Fruit fly (Drosophila melanogaster) whole organism, embryonic: ENCODE data around the gene CG13285.

ENCODE experiments used
- ATbp ChIP-seq: fragments of 200-800 bp; sonication (Bioruptor generic); optimal IDR thresholded peaks from 2 replicates; lab custom pipeline; 2017; ENCODE audit warnings: missing biosample characterization, mild to moderate bottlenecking, missing genetic modification characterization, missing genetic modification reagents
- Bdp1 ChIP-seq: fragments of 200-800 bp; sonication (Bioruptor generic); optimal IDR thresholded peaks from 3 replicates; lab custom pipeline; 2016; ENCODE audit warnings: missing biosample characterization, missing genetic modification characterization
- BtbVII ChIP-seq: fragments of 200-800 bp; sonication (Bioruptor generic); optimal IDR thresholded peaks from 3 replicates; lab custom pipeline; 2017; ENCODE audit warnings: missing biosample characterization, mild to moderate bottlenecking, missing genetic modification characterization
- CG10462 ChIP-seq: fragments of 200-800 bp; sonication (Bioruptor generic); optimal IDR thresholded peaks from 2 replicates; lab custom pipeline; 2016; ENCODE audit warnings: missing biosample characterization, missing genetic modification characterization
- CG10565 ChIP-seq: fragments of 200-800 bp; sonication (Bioruptor generic); optimal IDR thresholded peaks from 3 replicates; lab custom pipeline; 2016; ENCODE audit warnings: missing biosample characterization, mild to moderate bottlenecking, missing genetic modification characterization
- CG12155 ChIP-seq: fragments of 200-800 bp; sonication (Bioruptor generic); optimal IDR thresholded peaks from 3 replicates; lab custom pipeline; 2016; ENCODE audit warnings: missing biosample characterization, missing genetic modification characterization
- CG12236 ChIP-seq: fragments of 200-800 bp; sonication (Bioruptor generic); optimal IDR thresholded peaks from 2 replicates; lab custom pipeline; 2016; ENCODE audit warnings: missing biosample characterization, missing genetic modification characterization
- CG12299 ChIP-seq: fragments of 200-800 bp; sonication (Bioruptor generic); optimal IDR thresholded peaks from 2 replicates; lab custom pipeline; 2018; ENCODE audit warnings: missing biosample characterization, mild to moderate bottlenecking, missing genetic modification characterization
- CG13424 ChIP-seq: fragments of 200-800 bp; sonication (Bioruptor generic); optimal IDR thresholded peaks from 2 replicates; lab custom pipeline; 2019; ENCODE audit warnings: missing biosample characterization, mild to moderate bottlenecking, missing genetic modification characterization, moderate library complexity
- CG13775 ChIP-seq: fragments of 200-800 bp; sonication (Bioruptor generic); optimal IDR thresholded peaks from 3 replicates; lab custom pipeline; 2017; ENCODE audit warnings: missing biosample characterization, mild to moderate bottlenecking, missing genetic modification characterization
- CG1603 ChIP-seq: fragments of 200-800 bp; sonication (Bioruptor generic); optimal IDR thresholded peaks from 2 replicates; lab custom pipeline; 2019; ENCODE audit warnings: missing biosample characterization, mild to moderate bottlenecking, missing genetic modification characterization, moderate library complexity
- CG16813 ChIP-seq: fragments of 200-800 bp; sonication (Bioruptor generic); IDR thresholded peaks from 3 replicates; pipeline ENCODE4 v1.3.6; 2022; ENCODE audit warnings: missing biosample characterization, missing genetic modification characterization; ENCODE audit not compliant: partially characterized antibody
- CG17328 ChIP-seq: fragments of 200-800 bp; sonication (Bioruptor generic); IDR thresholded peaks from 2 replicates; pipeline ENCODE4 v1.3.6; 2022; ENCODE audit warnings: missing biosample characterization, missing genetic modification characterization
- CG18262 ChIP-seq: fragments of 200-800 bp; optimal IDR thresholded peaks from 3 replicates; lab custom pipeline; 2019; ENCODE audit warnings: missing biosample characterization, mild to moderate bottlenecking, missing genetic modification characterization, moderate library complexity
- CG2199 ChIP-seq: fragments of 200-800 bp; sonication (Bioruptor generic); IDR thresholded peaks from 3 replicates; pipeline ENCODE4 v1.3.6; 2022; ENCODE audit warnings: missing biosample characterization, missing genetic modification characterization
- CG32532 ChIP-seq: fragments of 200-800 bp; sonication (Bioruptor generic); IDR thresholded peaks from 2 replicates; pipeline ENCODE4 v1.3.6; 2022; ENCODE audit warnings: missing biosample characterization, missing genetic modification characterization
- CG32767 ChIP-seq: fragments of 200-800 bp; sonication (Bioruptor generic); IDR thresholded peaks from 2 replicates; pipeline ENCODE4 v1.3.6; 2022; ENCODE audit warnings: missing biosample characterization, missing genetic modification characterization
- CG33557 ChIP-seq: fragments of 200-800 bp; sonication (Bioruptor generic); optimal IDR thresholded peaks from 2 replicates; lab custom pipeline; 2019; ENCODE audit warnings: missing biosample characterization, mild to moderate bottlenecking, missing genetic modification characterization, moderate library complexity
- CG34224 ChIP-seq: fragments of 200-800 bp; sonication (Bioruptor generic); IDR thresholded peaks from 3 replicates; pipeline ENCODE4 v1.3.6; 2022; ENCODE audit warnings: missing biosample characterization, missing genetic modification characterization; ENCODE audit not compliant: partially characterized antibody
- CG4328 ChIP-seq: fragments of 200-800 bp; sonication (Bioruptor generic); optimal IDR thresholded peaks from 3 replicates; lab custom pipeline; 2017; ENCODE audit warnings: missing biosample characterization, missing genetic modification reagents, missing genetic modification characterization
- CG8089 ChIP-seq: fragments of 200-800 bp; sonication (Bioruptor generic); optimal IDR thresholded peaks from 3 replicates; lab custom pipeline; 2016; ENCODE audit warnings: missing biosample characterization, missing genetic modification characterization
- CG8290 ChIP-seq, 3 experiments: fragments of 200-800 bp; sonication (Bioruptor generic); optimal IDR thresholded peaks; 2 replicates each; lab custom pipeline; 2016 to 2019; ENCODE audit warnings: missing biosample characterization in 3 of 3, missing genetic modification characterization in 3 of 3, mild to moderate bottlenecking in 2 of 3, moderate library complexity in 1 of 3
- D19A ChIP-seq: fragments of 200-800 bp; optimal IDR thresholded peaks from 3 replicates; lab custom pipeline; 2019; ENCODE audit warnings: missing biosample characterization, mild to moderate bottlenecking, missing genetic modification characterization, moderate library complexity
- Dp ChIP-seq: fragments of 200-800 bp; sonication (Bioruptor generic); optimal IDR thresholded peaks from 2 replicates; lab custom pipeline; 2018; ENCODE audit warnings: missing biosample characterization, mild to moderate bottlenecking, missing genetic modification characterization, moderate library complexity
- Eip74EF ChIP-seq, 2 experiments: fragments of 200-800 bp in 1 of 2; fragments of >200 bp in 1 of 2; sonication (Bioruptor generic) in 1 of 2; optimal IDR thresholded peaks; 2 replicates each; lab custom pipeline; 2017 to 2019; ENCODE audit warnings: missing biosample characterization in 2 of 2, missing genetic modification characterization in 2 of 2, mild to moderate bottlenecking in 1 of 2, moderate library complexity in 1 of 2
- H15 ChIP-seq: fragments of 200-800 bp; sonication (Bioruptor generic); IDR thresholded peaks from 3 replicates; pipeline ENCODE4 v1.3.6; 2022; ENCODE audit warnings: missing biosample characterization, missing genetic modification characterization
- HLH4C ChIP-seq: fragments of 200-800 bp; sonication (Bioruptor generic); IDR thresholded peaks from 3 replicates; pipeline ENCODE4 v1.3.6; 2022; ENCODE audit warnings: missing biosample characterization, missing genetic modification characterization; ENCODE audit not compliant: partially characterized antibody
- Oli ChIP-seq: fragments of 200-800 bp; sonication (Bioruptor generic); optimal IDR thresholded peaks from 2 replicates; lab custom pipeline; 2018; ENCODE audit warnings: missing biosample characterization, mild to moderate bottlenecking, missing genetic modification characterization, moderate library complexity
- PHDP ChIP-seq: fragments of 200-800 bp; sonication (Bioruptor generic); optimal IDR thresholded peaks from 3 replicates; lab custom pipeline; 2018; ENCODE audit warnings: missing biosample characterization, mild to moderate bottlenecking, missing genetic modification characterization, moderate library complexity
- Spps ChIP-seq: fragments of 200-800 bp; sonication (Bioruptor generic); optimal IDR thresholded peaks from 2 replicates; lab custom pipeline; 2018; ENCODE audit warnings: missing biosample characterization, mild to moderate bottlenecking, missing genetic modification characterization
- Sry-β ChIP-seq: fragments of 200-800 bp; sonication (Bioruptor generic); optimal IDR thresholded peaks from 2 replicates; lab custom pipeline; 2018; ENCODE audit warnings: missing biosample characterization, mild to moderate bottlenecking, missing genetic modification characterization, moderate library complexity
- amos ChIP-seq: fragments of 200-800 bp; sonication (Bioruptor generic); IDR thresholded peaks from 2 replicates; pipeline ENCODE4 v1.3.6; 2022; ENCODE audit warnings: missing biosample characterization, missing genetic modification characterization; ENCODE audit not compliant: partially characterized antibody
- ato ChIP-seq: fragments of 200-800 bp; sonication (Bioruptor generic); IDR thresholded peaks from 2 replicates; pipeline ENCODE4 v1.3.6; 2022; ENCODE audit warnings: missing biosample characterization, missing genetic modification characterization; ENCODE audit not compliant: partially characterized antibody
- cad ChIP-seq: fragments of >200 bp; optimal IDR thresholded peaks from 2 replicates; lab custom pipeline; 2017; ENCODE audit warnings: missing biosample characterization, missing genetic modification characterization
- cato ChIP-seq: fragments of 200-800 bp; sonication (Bioruptor generic); optimal IDR thresholded peaks from 2 replicates; lab custom pipeline; 2016; ENCODE audit warnings: missing biosample characterization, missing genetic modification characterization, borderline replicate concordance
- dan ChIP-seq: fragments of 200-800 bp; sonication (Bioruptor generic); IDR thresholded peaks from 2 replicates; pipeline ENCODE4 v1.3.6; 2022; ENCODE audit warnings: missing biosample characterization, missing genetic modification characterization
- emc ChIP-seq: fragments of 200-800 bp; sonication (Bioruptor generic); optimal IDR thresholded peaks from 2 replicates; lab custom pipeline; 2016; ENCODE audit warnings: missing biosample characterization, missing genetic modification characterization
- gsb ChIP-seq: fragments of 200-800 bp; sonication (Bioruptor generic); IDR thresholded peaks from 2 replicates; pipeline ENCODE4 v1.3.6; 2022; ENCODE audit warnings: missing biosample characterization, missing genetic modification characterization
- gt ChIP-seq: fragments of 200-800 bp; sonication (Bioruptor generic); IDR thresholded peaks from 2 replicates; pipeline ENCODE4 v1.3.6; 2022; ENCODE audit warnings: missing biosample characterization, missing genetic modification characterization
- insv ChIP-seq, 2 experiments: fragments of 200-800 bp; sonication (Bioruptor generic); optimal IDR thresholded peaks; 3 replicates each; lab custom pipeline; 2016 to 2018; ENCODE audit warnings: missing biosample characterization in 2 of 2, missing genetic modification characterization in 2 of 2
- kni ChIP-seq: fragments of 200-800 bp; sonication (Bioruptor generic); optimal IDR thresholded peaks from 3 replicates; lab custom pipeline; 2017; ENCODE audit warnings: mild to moderate bottlenecking, missing biosample characterization, missing genetic modification reagents, missing genetic modification characterization
- luna ChIP-seq: fragments of 200-800 bp; sonication (Bioruptor generic); optimal IDR thresholded peaks from 2 replicates; lab custom pipeline; 2016; ENCODE audit warnings: missing biosample characterization, missing genetic modification characterization
- mam ChIP-seq: fragments of 200-800 bp; sonication (Bioruptor generic); optimal IDR thresholded peaks from 3 replicates; lab custom pipeline; 2016; ENCODE audit warnings: missing biosample characterization, missing genetic modification characterization
- nom ChIP-seq: fragments of 200-800 bp; sonication (Bioruptor generic); optimal IDR thresholded peaks from 2 replicates; lab custom pipeline; 2017; ENCODE audit warnings: missing biosample characterization, missing genetic modification characterization, mild to moderate bottlenecking, moderate library complexity, missing genetic modification reagents
- pfk ChIP-seq: fragments of 200-800 bp; sonication (Bioruptor generic); optimal IDR thresholded peaks from 2 replicates; lab custom pipeline; 2018; ENCODE audit warnings: missing biosample characterization, mild to moderate bottlenecking, missing genetic modification characterization, moderate library complexity
- sob ChIP-seq: fragments of 200-800 bp; sonication (Bioruptor generic); IDR thresholded peaks from 2 replicates; pipeline ENCODE4 v1.3.6; 2022; ENCODE audit warnings: missing biosample characterization, missing genetic modification characterization
- ssp ChIP-seq: fragments of 200-800 bp; sonication (Bioruptor generic); IDR thresholded peaks from 2 replicates; pipeline ENCODE4 v1.3.6; 2022; ENCODE audit warnings: missing biosample characterization, missing genetic modification characterization
- stc ChIP-seq: fragments of 200-800 bp; sonication (Bioruptor generic); IDR thresholded peaks from 2 replicates; pipeline ENCODE4 v1.3.6; 2022; ENCODE audit warnings: missing biosample characterization, missing genetic modification characterization
- tna ChIP-seq: fragments of 200-800 bp; sonication (Bioruptor generic); IDR thresholded peaks from 2 replicates; pipeline ENCODE4 v1.3.6; 2022; ENCODE audit warnings: missing biosample characterization, missing genetic modification characterization; ENCODE audit not compliant: partially characterized antibody
- zfh1 ChIP-seq: fragments of 200-800 bp; sonication (Bioruptor generic); IDR thresholded peaks from 3 replicates; pipeline ENCODE4 v1.3.6; 2022; ENCODE audit warnings: missing biosample characterization, missing genetic modification characterization

The CG13285 gene

dm6 chr3L:5534253-5534652 is 1.3 kb downstream of the CG13285 start (continued):
- TF ChIP-seq PHDP (tag; lab: Kevin White, UChicago) (no peak), CG1603 (tag; lab: Kevin White, UChicago) (no peak), tna (GFP tag; lab: Robert Waterston, UW) (peak; percentile 64), CG13775 (GFP tag; lab: Kevin White, UChicago) (no peak), dan (GFP tag; lab: Robert Waterston, UW) (no peak), ssp (GFP tag; lab: Robert Waterston, UW) (no peak), insv (GFP tag; optimal IDR thresholded peaks at IDR 0.05; lab: Kevin White, UChicago) (no peak), emc (no peak), CG4328 (GFP tag; lab: Kevin White, UChicago) (no peak), CG8089 (GFP tag; lab: Kevin White, UChicago) (no peak), Oli (no peak), BtbVII (GFP tag; lab: Kevin White, UChicago) (no peak), CG18262 (no peak), H15 (GFP tag; lab: Robert Waterston, UW) (no peak), cad (GFP tag; lab: Kevin White, UChicago) (no peak), CG2199 (GFP tag; lab: Robert Waterston, UW) (0 out of 3 replicates have a peak, but pooled peaks have one; percentile 33), nom (GFP tag; lab: Kevin White, UChicago) (no peak), CG12299 (tag; lab: Kevin White, UChicago) (no peak), sob (peak; percentile 23; the same call in 1 of the 2 replicates), mam (GFP tag; lab: Kevin White, UChicago) (no peak), Sry-β (GFP tag; lab: Kevin White, UChicago) (peak; percentile 83), gt (GFP tag; lab: Robert Waterston, UW) (no peak), pfk (GFP tag; lab: Kevin White, UChicago) (no peak), D19A (tag; lab: Kevin White, UChicago) (no peak), cato (GFP tag; lab: Kevin White, UChicago) (no peak), CG34224 (GFP tag; lab: Robert Waterston, UW) (peak; percentile 84), CG33557 (GFP tag; lab: Kevin White, UChicago) (no peak), Eip74EF (GFP tag; optimal IDR thresholded peaks at IDR 0.05; lab: Kevin White, UChicago) (no peak), zfh1 (GFP tag; lab: Robert Waterston, UW) (no peak), Dp (GFP tag; lab: Kevin White, UChicago) (no peak), CG10565 (GFP tag; lab: Kevin White, UChicago) (no peak), gsb (GFP tag; lab: Robert Waterston, UW) (no peak), luna (GFP tag; lab: Kevin White, UChicago) (no peak), stc (no peak), CG8290 (GFP tag; optimal IDR thresholded peaks at IDR 0.05; lab: Kevin White, UChicago) (no peak), CG8290 (tag; optimal IDR thresholded peaks at IDR 0.05; lab: Kevin White, UChicago) (no peak), amos (GFP tag; lab: Robert Waterston, UW) (peak; percentile 38; the same call in 1 of the 2 replicates), CG12236 (GFP tag; lab: Kevin White, UChicago) (no peak), ATbp (no peak), CG10462 (GFP tag; lab: Kevin White, UChicago) (no peak), CG32767 (GFP tag; lab: Robert Waterston, UW) (no peak), Spps (tag; lab: Kevin White, UChicago) (no peak), CG16813 (peak; percentile 56; the same call in 2 of the 3 replicates), CG13424 (tag; lab: Kevin White, UChicago) (no peak), CG12155 (GFP tag; lab: Kevin White, UChicago) (no peak), Bdp1 (GFP tag; lab: Kevin White, UChicago) (no peak), CG17328 (no peak), HLH4C (GFP tag; lab: Robert Waterston, UW) (peak; percentile 51; the same call in 2 of the 3 replicates), ato (GFP tag; lab: Robert Waterston, UW) (no peak), CG32532 (GFP tag; lab: Robert Waterston, UW) (no peak), kni (GFP tag; lab: Kevin White, UChicago) (no peak)
